Worm (Caenorhabditis elegans): ENCODE results near the gene F53A2.1.

ce11 chrIII:13324739-13325138 is at the start of gene F53A2.1:
- no peak for TF ChIP-seq tab-1 (GFP tag; IDR thresholded peaks at IDR 0.05)
- no peak for TF ChIP-seq flt-1 (GFP tag; IDR thresholded peaks at IDR 0.05)
